Worm (Caenorhabditis elegans) whole organism, L3 larva: ENCODE data around the gene lpr-6.

Experiments
- elt-3 ChIP-seq, 3 experiments: fragments of 150-350 bp in 1 of 3; sonication (generic microtip) in 2 of 3; optimal IDR thresholded peaks; 2 replicates in 2 of 3; 4 replicates in 1 of 3; lab custom pipeline; 2014 to 2017; ENCODE audit warnings: missing biosample characterization in 3 of 3, missing genetic modification characterization in 3 of 3
- mdl-1 ChIP-seq: fragments of 150-350 bp; optimal IDR thresholded peaks from 2 replicates; lab custom pipeline; 2014; ENCODE audit warnings: missing biosample characterization, missing genetic modification characterization
- nhr-237 ChIP-seq: fragments of 150-350 bp; optimal IDR thresholded peaks from 2 replicates; lab custom pipeline; 2014; ENCODE audit warnings: missing biosample characterization, missing genetic modification characterization
- nhr-28 ChIP-seq: fragments of 150-350 bp; optimal IDR thresholded peaks from 2 replicates; lab custom pipeline; 2014; ENCODE audit warnings: missing biosample characterization, missing genetic modification characterization
- nhr-76 ChIP-seq: fragments of 150-350 bp; sonication (generic microtip); optimal IDR thresholded peaks from 5 replicates; lab custom pipeline; 2014; ENCODE audit warnings: missing biosample characterization, missing genetic modification characterization

DNA sequence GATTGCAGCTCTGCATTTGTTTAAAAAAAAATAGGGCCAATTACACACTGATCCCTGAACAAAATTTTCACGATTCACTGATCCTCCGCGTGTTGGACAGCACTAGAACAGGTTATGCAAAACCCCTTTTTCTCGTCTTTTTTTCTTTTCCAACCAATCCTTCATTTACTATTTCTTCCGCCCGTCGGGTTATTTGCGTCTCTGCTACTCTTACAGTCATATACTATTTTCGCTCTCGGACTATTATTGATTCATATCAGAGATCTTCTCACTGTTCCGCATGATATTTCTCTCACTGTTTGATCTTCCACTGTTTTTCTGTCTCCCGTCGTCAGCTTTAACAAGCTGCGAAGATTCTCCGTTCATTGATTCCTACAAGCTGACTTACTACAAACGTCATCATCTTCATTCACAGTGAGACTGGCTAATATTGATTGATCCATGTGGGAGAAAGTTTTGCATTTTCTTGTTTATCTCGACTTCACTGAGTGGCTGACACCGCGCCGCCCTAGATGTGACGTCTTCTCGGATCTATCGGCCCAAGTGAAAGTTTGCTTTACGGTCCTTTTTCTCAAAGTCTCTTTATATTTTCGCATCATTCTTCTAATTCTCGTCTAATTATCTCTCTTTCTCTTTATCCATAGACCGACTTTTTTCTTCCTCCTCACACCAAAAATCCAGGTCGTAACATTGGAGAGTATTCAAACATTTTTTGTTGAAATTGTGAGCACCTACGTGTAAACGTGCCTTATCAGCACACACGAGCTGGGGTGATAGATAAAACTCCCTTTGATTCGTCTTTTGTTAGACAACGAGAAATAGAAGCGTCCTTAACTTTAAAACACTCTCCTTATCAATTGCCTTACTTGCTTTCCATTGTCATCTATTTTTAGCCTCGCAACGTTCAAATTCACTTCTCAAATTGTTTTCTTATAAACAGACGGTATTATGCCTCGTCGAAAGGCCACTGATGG lies 23.4 kb upstream of the lpr-6 start:
- TF ChIP-seq mdl-1 (no peak), nhr-237 (tag; lab: Kevin White, UChicago) (no peak), elt-3 (tag; optimal IDR thresholded peaks at IDR 0.05; lab: Kevin White, UChicago) (peak in 1 of 3 experiments; percentile 7), nhr-76 (tag; lab: Kevin White, UChicago) (no peak), nhr-28 (no peak)
